Worm (Caenorhabditis elegans) whole organism, mixed stage, embryonic: ENCODE measurements around the gene sre-51.

Experiments
- M03D4.4 ChIP-seq: sonication (generic microtip); optimal IDR thresholded peaks from 2 replicates; lab custom pipeline; 2017; ENCODE audit warnings: mild to moderate bottlenecking, missing genetic modification characterization, missing compliant biosample characterization
- ces-1 ChIP-seq: fragments of 150-350 bp; optimal IDR thresholded peaks from 2 replicates; lab custom pipeline; 2014; ENCODE audit warnings: missing biosample characterization, missing genetic modification reagents, missing genetic modification characterization
- cnd-1 ChIP-seq: fragments of 200-800 bp; sonication (Bioruptor generic); optimal IDR thresholded peaks from 2 replicates; lab custom pipeline; 2018; ENCODE audit warnings: mild to moderate bottlenecking, missing genetic modification characterization, missing compliant biosample characterization
- elt-1 ChIP-seq: sonication (generic microtip); optimal IDR thresholded peaks from 2 replicates; lab custom pipeline; 2017; ENCODE audit warnings: missing genetic modification characterization, mild to moderate bottlenecking, missing compliant biosample characterization, antibody characterized with exemption, moderate library complexity, borderline replicate concordance; ENCODE audit not compliant: insufficient read depth
- lin-13 ChIP-seq: fragments of 150-350 bp; optimal IDR thresholded peaks from 2 replicates; lab custom pipeline; 2014; ENCODE audit warnings: missing biosample characterization, missing genetic modification characterization
- mab-5 ChIP-seq: fragments of 150-350 bp; optimal IDR thresholded peaks from 2 replicates; lab custom pipeline; 2014; ENCODE audit warnings: missing biosample characterization, missing genetic modification characterization
- pha-4 ChIP-seq: fragments of 150-350 bp; optimal IDR thresholded peaks from 2 replicates; lab custom pipeline; 2018; ENCODE audit warnings: missing biosample characterization, missing genetic modification reagents, missing genetic modification characterization
- sptf-1 ChIP-seq: sonication (generic microtip); optimal IDR thresholded peaks from 2 replicates; lab custom pipeline; 2017; ENCODE audit warnings: mild to moderate bottlenecking, missing genetic modification characterization, moderate library complexity, missing compliant biosample characterization
- unc-39 ChIP-seq: fragments of 150-350 bp; optimal IDR thresholded peaks from 2 replicates; lab custom pipeline; 2014; ENCODE audit warnings: missing biosample characterization, missing genetic modification characterization

- TF ChIP-seq ces-1 (no peak), unc-39 (no peak), lin-13 (tag; lab: Kevin White, UChicago) (no peak), mab-5 (tag; lab: Kevin White, UChicago) (no peak), M03D4.4 (tag; lab: Kevin White, UChicago) (no peak), elt-1 (tag; lab: Kevin White, UChicago) (no peak), sptf-1 (tag; lab: Kevin White, UChicago) (no peak), pha-4 (tag; lab: Kevin White, UChicago) (peak; percentile 29), cnd-1 (tag; lab: Kevin White, UChicago) (no peak)
Measured at ce11 chrII:12348957-12349356, 37.3 kb downstream of the sre-51 start.
